Worm (Caenorhabditis elegans): ENCODE measurements around the gene spv-1.

Gene spv-1

ce11 chrII:7928600-7928999, at the start of gene spv-1:
TSS of gene spv-1 (minus strand) at chrII:7928700.
- TF ChIP-seq klf-2 (GFP tag; conservative IDR thresholded peaks at IDR 0.05) (no peak), ztf-29 (GFP tag; IDR thresholded peaks at IDR 0.05) (no peak), med-1 (GFP tag; optimal IDR thresholded peaks at IDR 0.05; ENCODE audit: insufficient read depth) (no peak), ref-1 (GFP tag; conservative IDR thresholded peaks at IDR 0.05) (no peak), cog-1 (tag; optimal IDR thresholded peaks at IDR 0.05) (no peak)

ce11 chrII:7977513-7977912, 49.0 kb upstream of the spv-1 start:
- TF ChIP-seq ztf-23 (GFP tag; IDR thresholded peaks at IDR 0.05) (no peak), med-1 (GFP tag; optimal IDR thresholded peaks at IDR 0.05; ENCODE audit: insufficient read depth) (no peak), tab-1 (GFP tag; IDR thresholded peaks at IDR 0.05) (no peak), ref-1 (GFP tag; conservative IDR thresholded peaks at IDR 0.05) (no peak), ztf-29 (GFP tag; IDR thresholded peaks at IDR 0.05) (no peak), flt-1 (GFP tag; IDR thresholded peaks at IDR 0.05) (no peak), T22C8.4 (GFP tag; IDR thresholded peaks at IDR 0.05) (no peak), klf-2 (GFP tag; conservative IDR thresholded peaks at IDR 0.05) (no peak), cog-1 (tag; optimal IDR thresholded peaks at IDR 0.05) (no peak)

ce11 chrII:7976308-7976707, 47.8 kb upstream of the spv-1 start, which contains the start of gene DH11.5:
TSS of gene DH11.5 (plus strand) at chrII:7976608.
- TF ChIP-seq T22C8.4 (GFP tag; IDR thresholded peaks at IDR 0.05): no peak

- TF ChIP-seq T22C8.4 (GFP tag; IDR thresholded peaks at IDR 0.05) (no peak), cog-1 (tag; optimal IDR thresholded peaks at IDR 0.05) (no peak), med-1 (GFP tag; optimal IDR thresholded peaks at IDR 0.05; ENCODE audit: insufficient read depth) (no peak), tab-1 (GFP tag; IDR thresholded peaks at IDR 0.05) (no peak), ztf-23 (GFP tag; IDR thresholded peaks at IDR 0.05) (no peak), ztf-29 (GFP tag; IDR thresholded peaks at IDR 0.05) (no peak), flt-1 (GFP tag; IDR thresholded peaks at IDR 0.05) (no peak), klf-2 (GFP tag; conservative IDR thresholded peaks at IDR 0.05) (no peak), ref-1 (GFP tag; conservative IDR thresholded peaks at IDR 0.05) (no peak)
These were observed 45.8 kb upstream of the spv-1 start for ce11 chrII:7974189-7974823.

ce11 chrII:7968393-7968792, 39.9 kb upstream of the spv-1 start:
- TF ChIP-seq ztf-23 (GFP tag; IDR thresholded peaks at IDR 0.05) (no peak), ref-1 (GFP tag; conservative IDR thresholded peaks at IDR 0.05) (no peak), ztf-29 (GFP tag; IDR thresholded peaks at IDR 0.05) (no peak), klf-2 (GFP tag; conservative IDR thresholded peaks at IDR 0.05) (no peak), tab-1 (GFP tag; IDR thresholded peaks at IDR 0.05) (no peak), T22C8.4 (GFP tag; IDR thresholded peaks at IDR 0.05) (no peak), flt-1 (GFP tag; IDR thresholded peaks at IDR 0.05) (no peak), med-1 (GFP tag; optimal IDR thresholded peaks at IDR 0.05; ENCODE audit: insufficient read depth) (no peak), cog-1 (tag; optimal IDR thresholded peaks at IDR 0.05) (no peak)

ce11 chrII:7962181-7962580, 33.7 kb upstream of the spv-1 start:
- TF ChIP-seq ztf-23 (GFP tag; IDR thresholded peaks at IDR 0.05) (no peak), flt-1 (GFP tag; IDR thresholded peaks at IDR 0.05) (no peak), klf-2 (GFP tag; conservative IDR thresholded peaks at IDR 0.05) (no peak), tab-1 (GFP tag; IDR thresholded peaks at IDR 0.05) (no peak), med-1 (GFP tag; optimal IDR thresholded peaks at IDR 0.05; ENCODE audit: insufficient read depth) (no peak), T22C8.4 (GFP tag; IDR thresholded peaks at IDR 0.05) (no peak), cog-1 (tag; optimal IDR thresholded peaks at IDR 0.05) (no peak), ref-1 (GFP tag; conservative IDR thresholded peaks at IDR 0.05) (no peak), ztf-29 (GFP tag; IDR thresholded peaks at IDR 0.05) (no peak)

ce11 chrII:7958544-7958943, 30.0 kb upstream of the spv-1 start, which contains the start of gene C04H4.1:
TSS of gene C04H4.1 (plus strand) at chrII:7958844.
- TF ChIP-seq med-1 (GFP tag; optimal IDR thresholded peaks at IDR 0.05; ENCODE audit: insufficient read depth) (no peak), T22C8.4 (GFP tag; IDR thresholded peaks at IDR 0.05) (no peak), ztf-29 (GFP tag; IDR thresholded peaks at IDR 0.05) (no peak), cog-1 (tag; optimal IDR thresholded peaks at IDR 0.05) (no peak), flt-1 (GFP tag; IDR thresholded peaks at IDR 0.05) (no peak), tab-1 (GFP tag; IDR thresholded peaks at IDR 0.05) (no peak), ztf-23 (GFP tag; IDR thresholded peaks at IDR 0.05) (no peak), klf-2 (GFP tag; conservative IDR thresholded peaks at IDR 0.05) (no peak), ref-1 (GFP tag; conservative IDR thresholded peaks at IDR 0.05) (no peak)

- no peak for TF ChIP-seq tab-1 (GFP tag; IDR thresholded peaks at IDR 0.05)
- TF ChIP-seq ref-1 (GFP tag; conservative IDR thresholded peaks at IDR 0.05): no peak
- no peak for TF ChIP-seq T22C8.4 (GFP tag; IDR thresholded peaks at IDR 0.05)
- no peak for TF ChIP-seq cog-1 (tag; optimal IDR thresholded peaks at IDR 0.05)
- TF ChIP-seq ztf-23 (GFP tag; IDR thresholded peaks at IDR 0.05): no peak
- no peak for TF ChIP-seq med-1 (GFP tag; optimal IDR thresholded peaks at IDR 0.05; ENCODE audit: insufficient read depth)
- TF ChIP-seq ztf-29 (GFP tag; IDR thresholded peaks at IDR 0.05): no peak
- TF ChIP-seq klf-2 (GFP tag; conservative IDR thresholded peaks at IDR 0.05): no peak
- TF ChIP-seq flt-1 (GFP tag; IDR thresholded peaks at IDR 0.05): no peak
These were observed 27.0 kb upstream of the spv-1 start for ce11 chrII:7955548-7955947.

ce11 chrII:7948278-7948677, 19.8 kb upstream of the spv-1 start:
- TF ChIP-seq ztf-29 (GFP tag; IDR thresholded peaks at IDR 0.05) (no peak), med-1 (GFP tag; optimal IDR thresholded peaks at IDR 0.05; ENCODE audit: insufficient read depth) (no peak), flt-1 (GFP tag; IDR thresholded peaks at IDR 0.05) (no peak)

- TF ChIP-seq ztf-23 (GFP tag; IDR thresholded peaks at IDR 0.05) (no peak), tab-1 (GFP tag; IDR thresholded peaks at IDR 0.05) (no peak), cog-1 (tag; optimal IDR thresholded peaks at IDR 0.05) (no peak), klf-2 (GFP tag; conservative IDR thresholded peaks at IDR 0.05) (no peak), flt-1 (GFP tag; IDR thresholded peaks at IDR 0.05) (no peak), T22C8.4 (GFP tag; IDR thresholded peaks at IDR 0.05) (no peak), ref-1 (GFP tag; conservative IDR thresholded peaks at IDR 0.05) (no peak), ztf-29 (GFP tag; IDR thresholded peaks at IDR 0.05) (no peak), med-1 (GFP tag; optimal IDR thresholded peaks at IDR 0.05; ENCODE audit: insufficient read depth) (no peak)
These were observed 18.4 kb upstream of the spv-1 start, which contains the start of gene ZK669.5 for ce11 chrII:7946830-7947425. TSS of gene ZK669.5 (minus strand) at chrII:7946880.
